Fruit fly (Drosophila melanogaster) whole organism, pupa: ENCODE results near the gene Npl4.

Experiments
- CG13204 ChIP-seq: fragments of 200-800 bp; sonication (Bioruptor generic); optimal IDR thresholded peaks from 2 replicates; lab custom pipeline; 2018; ENCODE audit warnings: missing biosample characterization, mild to moderate bottlenecking, missing genetic modification characterization, moderate library complexity
- CG14655 ChIP-seq: fragments of 200-800 bp; sonication (Bioruptor generic); optimal IDR thresholded peaks from 3 replicates; lab custom pipeline; 2017; ENCODE audit warnings: mild to moderate bottlenecking, missing biosample characterization, missing genetic modification reagents, missing genetic modification characterization
- CG8301 ChIP-seq: fragments of 200-800 bp; sonication (Bioruptor generic); optimal IDR thresholded peaks from 2 replicates; lab custom pipeline; 2018; ENCODE audit warnings: missing biosample characterization, mild to moderate bottlenecking, missing genetic modification characterization
- Pif1B ChIP-seq: fragments of 200-800 bp; sonication (Bioruptor generic); optimal IDR thresholded peaks from 3 replicates; lab custom pipeline; 2016; ENCODE audit warnings: missing biosample characterization, missing genetic modification characterization
- rn ChIP-seq: fragments of 200-800 bp; sonication (Bioruptor generic); IDR thresholded peaks from 2 replicates; pipeline ENCODE4 v1.3.6; 2022; ENCODE audit warnings: missing biosample characterization, missing genetic modification characterization

DNA sequence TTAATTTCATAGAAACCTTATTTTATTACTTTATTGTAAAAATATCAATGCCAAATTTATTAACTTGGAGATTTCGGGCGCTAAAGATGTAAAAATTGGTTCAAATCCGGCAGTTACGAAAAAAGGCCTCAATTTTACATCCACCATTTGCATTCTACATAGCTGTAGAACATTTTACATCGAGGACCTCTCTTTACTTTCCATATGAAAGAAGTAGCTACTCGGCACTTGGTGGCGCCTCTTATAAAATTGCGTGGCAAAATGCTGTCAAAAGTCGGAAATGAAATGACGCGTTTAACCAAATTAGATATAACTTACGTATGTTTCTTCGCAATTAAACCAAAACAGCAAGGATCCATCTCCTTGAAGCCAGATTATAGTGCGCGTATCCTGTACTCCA is 33.0 kb downstream of the Npl4 start:
- TF ChIP-seq Pif1B (no peak), CG14655 (no peak), rn (GFP tag; lab: Robert Waterston, UW) (no peak), CG13204 (GFP tag; lab: Kevin White, UChicago) (no peak), CG8301 (tag; lab: Kevin White, UChicago) (no peak)
